Worm (Caenorhabditis elegans) whole organism, mixed stage, embryonic: ENCODE data around the gene K09C8.7.

Source experiments
- blmp-1 ChIP-seq: fragments of 150-350 bp; optimal IDR thresholded peaks from 2 replicates; lab custom pipeline; 2014; ENCODE audit warnings: missing biosample characterization, missing genetic modification characterization
- ces-1 ChIP-seq: fragments of 150-350 bp; optimal IDR thresholded peaks from 2 replicates; lab custom pipeline; 2014; ENCODE audit warnings: missing biosample characterization, missing genetic modification reagents, missing genetic modification characterization
- elt-1 ChIP-seq: sonication (generic microtip); optimal IDR thresholded peaks from 2 replicates; lab custom pipeline; 2017; ENCODE audit warnings: missing genetic modification characterization, mild to moderate bottlenecking, missing compliant biosample characterization, antibody characterized with exemption, moderate library complexity, borderline replicate concordance; ENCODE audit not compliant: insufficient read depth
- lsy-2 ChIP-seq: fragments of 150-350 bp; optimal IDR thresholded peaks from 2 replicates; lab custom pipeline; 2014; ENCODE audit warnings: missing biosample characterization, missing genetic modification characterization
- nhr-28 ChIP-seq: fragments of 150-350 bp; optimal IDR thresholded peaks from 2 replicates; lab custom pipeline; 2014; ENCODE audit warnings: missing biosample characterization, missing genetic modification characterization

- TF ChIP-seq ces-1 (GFP tag; lab: Kevin White, UChicago) (no peak), nhr-28 (tag; lab: Kevin White, UChicago) (no peak), blmp-1 (tag; lab: Kevin White, UChicago) (no peak), elt-1 (no peak), lsy-2 (no peak)
Observed at ce11 chrX:10907418-10907817, 43.8 kb downstream of the K09C8.7 start.
